Comparison of ENCODE assay signal across 1 fruit fly cellular context in genomic region chrX:18239301-18239700, dm6.
TF ChIP-seq lines count a peak whose summit lies in the region.

No protein-coding gene starts in this region.

TF ChIP-seq in whole organism, embryonic, 481 proteins besides CTCF, POLR2A, EP300 and RAD21 (continued from another document and continues in another):
- TF ChIP-seq CG12155 (GFP tag; optimal IDR thresholded peaks at IDR 0.05; lab: Kevin White, UChicago) = no peak
- no peak for TF ChIP-seq CG31224 (GFP tag; IDR thresholded peaks at IDR 0.05; lab: Robert Waterston, UW)
- TF ChIP-seq CG2678 (tag; optimal IDR thresholded peaks at IDR 0.05; lab: Kevin White, UChicago) = no peak
- no peak for TF ChIP-seq Side (GFP tag; optimal IDR thresholded peaks at IDR 0.05; lab: Kevin White, UChicago)
- TF ChIP-seq rib (GFP tag; IDR thresholded peaks at IDR 0.05; lab: Robert Waterston, UW) = no peak
- TF ChIP-seq CG33213 (GFP tag; optimal IDR thresholded peaks at IDR 0.05; lab: Kevin White, UChicago) = peak; percentile 13
- no peak for TF ChIP-seq gcm (GFP tag; optimal IDR thresholded peaks at IDR 0.05; lab: Kevin White, UChicago)
- TF ChIP-seq CG32772 (GFP tag; IDR thresholded peaks at IDR 0.05; lab: Robert Waterston, UW) = no peak
- TF ChIP-seq caup (GFP tag; optimal IDR thresholded peaks at IDR 0.05; lab: Kevin White, UChicago; ENCODE audit: severe bottlenecking) = no peak
- no peak for TF ChIP-seq mirr (GFP tag; optimal IDR thresholded peaks at IDR 0.05; lab: Kevin White, UChicago)
- peak; percentile 59; the same call in 2 of the 3 replicates for TF ChIP-seq ken (GFP tag; IDR thresholded peaks at IDR 0.05; lab: Robert Waterston, UW)
- peak; percentile 34 for TF ChIP-seq CG13775 (GFP tag; optimal IDR thresholded peaks at IDR 0.05; lab: Kevin White, UChicago)
- TF ChIP-seq HmgZ (tag; optimal IDR thresholded peaks at IDR 0.05; lab: Kevin White, UChicago) = peak; percentile 3
- TF ChIP-seq twi (tag; optimal IDR thresholded peaks at IDR 0.05; lab: Kevin White, UChicago) = no peak
- TF ChIP-seq stc (GFP tag; IDR thresholded peaks at IDR 0.05; lab: Robert Waterston, UW) = no peak
- no peak for TF ChIP-seq cato (GFP tag; optimal IDR thresholded peaks at IDR 0.05; lab: Kevin White, UChicago; ENCODE audit: borderline replicate concordance)
- TF ChIP-seq Trl (optimal IDR thresholded peaks at IDR 0.05; lab: Kevin White, UChicago) = no peak
- TF ChIP-seq Trl (GFP tag; optimal IDR thresholded peaks at IDR 0.05; lab: Kevin White, UChicago) = peak; percentile 16
- TF ChIP-seq Jarid2 (GFP tag; optimal IDR thresholded peaks at IDR 0.05; lab: Kevin White, UChicago) = no peak
- TF ChIP-seq CG7786 (GFP tag; optimal IDR thresholded peaks at IDR 0.05; lab: Kevin White, UChicago) = peak; percentile 2
- TF ChIP-seq HLH54F (GFP tag; optimal IDR thresholded peaks at IDR 0.05; lab: Kevin White, UChicago) = peak; percentile 17
- TF ChIP-seq Fer2 (tag; optimal IDR thresholded peaks at IDR 0.05; lab: Kevin White, UChicago) = no peak
- TF ChIP-seq pb (GFP tag; optimal IDR thresholded peaks at IDR 0.05; lab: Kevin White, UChicago) = peak; percentile 7
- no peak for TF ChIP-seq zf30C (GFP tag; optimal IDR thresholded peaks at IDR 0.05; lab: Kevin White, UChicago)
- TF ChIP-seq CG15479 (GFP tag; optimal IDR thresholded peaks at IDR 0.05; lab: Kevin White, UChicago) = no peak
- TF ChIP-seq Dip2 (GFP tag; IDR thresholded peaks at IDR 0.05; lab: Robert Waterston, UW) = no peak
- TF ChIP-seq CG10565 (GFP tag; optimal IDR thresholded peaks at IDR 0.05; lab: Kevin White, UChicago) = no peak
- no peak for TF ChIP-seq seq (GFP tag; IDR thresholded peaks at IDR 0.05; lab: Robert Waterston, UW)
- peak; percentile 36 for TF ChIP-seq mam (GFP tag; optimal IDR thresholded peaks at IDR 0.05; lab: Kevin White, UChicago)
- no peak for TF ChIP-seq corto (GFP tag; optimal IDR thresholded peaks at IDR 0.05; lab: Kevin White, UChicago)
- no peak for TF ChIP-seq tio (GFP tag; optimal IDR thresholded peaks at IDR 0.05; lab: Kevin White, UChicago)
- peak in 1 of 2 experiments; percentile 19 for TF ChIP-seq bsh (GFP tag; optimal IDR thresholded peaks at IDR 0.05; lab: Kevin White, UChicago)
- TF ChIP-seq CG15011 (GFP tag; optimal IDR thresholded peaks at IDR 0.05; lab: Kevin White, UChicago) = no peak
- no peak for TF ChIP-seq Gsc (GFP tag; IDR thresholded peaks at IDR 0.05; lab: Robert Waterston, UW)
- no peak for TF ChIP-seq CHES-1-like (GFP tag; optimal IDR thresholded peaks at IDR 0.05; lab: Kevin White, UChicago)
- TF ChIP-seq CG9727 (GFP tag; optimal IDR thresholded peaks at IDR 0.05; lab: Kevin White, UChicago) = peak; percentile 5
- no peak for TF ChIP-seq chn (GFP tag; optimal IDR thresholded peaks at IDR 0.05; lab: Kevin White, UChicago)
- TF ChIP-seq Spps (tag; optimal IDR thresholded peaks at IDR 0.05; lab: Kevin White, UChicago) = no peak
- TF ChIP-seq ftz-f1 (GFP tag; optimal IDR thresholded peaks at IDR 0.05; lab: Kevin White, UChicago) = no peak
- TF ChIP-seq CG6791 (GFP tag; IDR thresholded peaks at IDR 0.05; lab: Robert Waterston, UW; ENCODE audit: partially characterized antibody) = 0 out of 3 replicates have a peak, but pooled peaks have one; percentile 6
- 0 out of 3 replicates have a peak, but pooled peaks have one; percentile 41 for TF ChIP-seq Mrtf (GFP tag; IDR thresholded peaks at IDR 0.05; lab: Robert Waterston, UW)
- TF ChIP-seq HLH4C (GFP tag; IDR thresholded peaks at IDR 0.05; lab: Robert Waterston, UW; ENCODE audit: partially characterized antibody) = 0 out of 3 replicates have a peak, but pooled peaks have one; percentile 8
- no peak for TF ChIP-seq vnd (GFP tag; IDR thresholded peaks at IDR 0.05; lab: Robert Waterston, UW; ENCODE audit: partially characterized antibody)
- no peak for TF ChIP-seq pita (GFP tag; optimal IDR thresholded peaks at IDR 0.05; lab: Kevin White, UChicago)
- no peak for TF ChIP-seq Neu2 (GFP tag; optimal IDR thresholded peaks at IDR 0.05; lab: Kevin White, UChicago; ENCODE audit: borderline replicate concordance)
- TF ChIP-seq Atf6 (GFP tag; IDR thresholded peaks at IDR 0.05; lab: Robert Waterston, UW) = no peak
- no peak for TF ChIP-seq Abd-B (GFP tag; optimal IDR thresholded peaks at IDR 0.05; lab: Kevin White, UChicago)
- no peak for TF ChIP-seq Doc3 (GFP tag; IDR thresholded peaks at IDR 0.05; lab: Robert Waterston, UW; ENCODE audit: partially characterized antibody)
- TF ChIP-seq tll (GFP tag; optimal IDR thresholded peaks at IDR 0.05; lab: Kevin White, UChicago) = no peak
- TF ChIP-seq dmrt99B (tag; optimal IDR thresholded peaks at IDR 0.05; lab: Kevin White, UChicago) = no peak
- TF ChIP-seq tna (GFP tag; IDR thresholded peaks at IDR 0.05; lab: Robert Waterston, UW; ENCODE audit: partially characterized antibody) = no peak
- no peak for TF ChIP-seq da (GFP tag; optimal IDR thresholded peaks at IDR 0.05; lab: Kevin White, UChicago)
- TF ChIP-seq dimm (GFP tag; IDR thresholded peaks at IDR 0.05; lab: Robert Waterston, UW) = no peak
- TF ChIP-seq dysf (GFP tag; IDR thresholded peaks at IDR 0.05; lab: Robert Waterston, UW) = 0 out of 3 replicates have a peak, but pooled peaks have one; percentile 11
- no peak for TF ChIP-seq Sry-β (GFP tag; optimal IDR thresholded peaks at IDR 0.05; lab: Kevin White, UChicago)
- TF ChIP-seq ac (GFP tag; optimal IDR thresholded peaks at IDR 0.05; lab: Kevin White, UChicago) = no peak
- no peak for TF ChIP-seq ewg (GFP tag; optimal IDR thresholded peaks at IDR 0.05; lab: Kevin White, UChicago)
- TF ChIP-seq zen (tag; optimal IDR thresholded peaks at IDR 0.05; lab: Kevin White, UChicago) = peak; percentile 44
- TF ChIP-seq sc (optimal IDR thresholded peaks at IDR 0.05; lab: Kevin White, UChicago) = no peak
- TF ChIP-seq sc (GFP tag; optimal IDR thresholded peaks at IDR 0.05; lab: Kevin White, UChicago) = no peak
- peak; percentile 44 for TF ChIP-seq slbo (GFP tag; IDR thresholded peaks at IDR 0.05; lab: Robert Waterston, UW)
- peak; percentile 33; the same call in 1 of the 2 replicates for TF ChIP-seq CG3847 (GFP tag; IDR thresholded peaks at IDR 0.05; lab: Robert Waterston, UW)
- no peak for TF ChIP-seq emc (GFP tag; optimal IDR thresholded peaks at IDR 0.05; lab: Kevin White, UChicago)
- TF ChIP-seq E2f2 (GFP tag; IDR thresholded peaks at IDR 0.05; lab: Robert Waterston, UW) = no peak
- peak; percentile 0 for TF ChIP-seq Mad (GFP tag; optimal IDR thresholded peaks at IDR 0.05; lab: Kevin White, UChicago)
- no peak for TF ChIP-seq pzg (GFP tag; optimal IDR thresholded peaks at IDR 0.05; lab: Kevin White, UChicago)
- TF ChIP-seq Awh (GFP tag; IDR thresholded peaks at IDR 0.05; lab: Robert Waterston, UW) = no peak
- no peak for TF ChIP-seq danr (GFP tag; IDR thresholded peaks at IDR 0.05; lab: Robert Waterston, UW)
- no peak for TF ChIP-seq hb (GFP tag; IDR thresholded peaks at IDR 0.05; lab: Robert Waterston, UW; ENCODE audit: partially characterized antibody)
- peak; percentile 79 for TF ChIP-seq Ets65A (GFP tag; lab: Kevin White, UChicago)
- TF ChIP-seq bowl (GFP tag; IDR thresholded peaks at IDR 0.05; lab: Robert Waterston, UW) = no peak
- TF ChIP-seq PHDP (tag; optimal IDR thresholded peaks at IDR 0.05; lab: Kevin White, UChicago) = no peak
- TF ChIP-seq usp (GFP tag; optimal IDR thresholded peaks at IDR 0.05; lab: Kevin White, UChicago) = no peak
- TF ChIP-seq CG15601 (tag; optimal IDR thresholded peaks at IDR 0.05; lab: Kevin White, UChicago) = peak; percentile 18
- TF ChIP-seq CG11247 (GFP tag; IDR thresholded peaks at IDR 0.05; lab: Robert Waterston, UW) = no peak
- TF ChIP-seq Bteb2 (GFP tag; optimal IDR thresholded peaks at IDR 0.05; lab: Kevin White, UChicago) = no peak
- no peak for TF ChIP-seq E2f1 (GFP tag; IDR thresholded peaks at IDR 0.05; lab: Robert Waterston, UW)
- no peak for TF ChIP-seq sd (tag; optimal IDR thresholded peaks at IDR 0.05; lab: Kevin White, UChicago)
- no peak for TF ChIP-seq Bdp1 (GFP tag; optimal IDR thresholded peaks at IDR 0.05; lab: Kevin White, UChicago)
- no peak for TF ChIP-seq lilli (GFP tag; optimal IDR thresholded peaks at IDR 0.05; lab: Kevin White, UChicago)
- TF ChIP-seq odd (GFP tag; optimal IDR thresholded peaks at IDR 0.05; lab: Kevin White, UChicago) = no peak
- TF ChIP-seq CG15514 (GFP tag; optimal IDR thresholded peaks at IDR 0.05; lab: Kevin White, UChicago) = no peak
- peak; percentile 13 for TF ChIP-seq CG9609 (GFP tag; optimal IDR thresholded peaks at IDR 0.05; lab: Kevin White, UChicago)
- TF ChIP-seq jing (GFP tag; optimal IDR thresholded peaks at IDR 0.05; lab: Kevin White, UChicago) = no peak
- no peak for TF ChIP-seq en (GFP tag; optimal IDR thresholded peaks at IDR 0.05; lab: Kevin White, UChicago)
- TF ChIP-seq CG13287 (GFP tag; IDR thresholded peaks at IDR 0.05; lab: Robert Waterston, UW; ENCODE audit: partially characterized antibody) = peak; percentile 10; the same call in 1 of the 2 replicates
- TF ChIP-seq sisA (GFP tag; IDR thresholded peaks at IDR 0.05; lab: Robert Waterston, UW) = peak; percentile 48; the same call in 1 of the 2 replicates
- no peak for TF ChIP-seq bigmax (GFP tag; optimal IDR thresholded peaks at IDR 0.05; lab: Kevin White, UChicago)
- peak; percentile 95 for TF ChIP-seq Med (GFP tag; lab: Kevin White, UChicago)
- TF ChIP-seq tx (GFP tag; optimal IDR thresholded peaks at IDR 0.05; lab: Kevin White, UChicago) = no peak
- TF ChIP-seq CG13296 (GFP tag; optimal IDR thresholded peaks at IDR 0.05; lab: Kevin White, UChicago) = no peak
- no peak for TF ChIP-seq CG3281 (GFP tag; optimal IDR thresholded peaks at IDR 0.05; lab: Kevin White, UChicago)
- TF ChIP-seq MESR4 (GFP tag; optimal IDR thresholded peaks at IDR 0.05; lab: Kevin White, UChicago) = no peak
- TF ChIP-seq YL-1 (GFP tag; optimal IDR thresholded peaks at IDR 0.05; lab: Kevin White, UChicago) = no peak
- TF ChIP-seq trem (tag; optimal IDR thresholded peaks at IDR 0.05; lab: Kevin White, UChicago) = no peak
- no peak for TF ChIP-seq HLHmδ (GFP tag; optimal IDR thresholded peaks at IDR 0.05; lab: Kevin White, UChicago)
- no peak for TF ChIP-seq esg (GFP tag; conservative IDR thresholded peaks at IDR 0.05; lab: Robert Waterston, UW)
- TF ChIP-seq CG14965 (GFP tag; optimal IDR thresholded peaks at IDR 0.05; lab: Kevin White, UChicago; ENCODE audit: borderline replicate concordance) = no peak
- no peak for TF ChIP-seq ham (GFP tag; IDR thresholded peaks at IDR 0.05; lab: Robert Waterston, UW)
- TF ChIP-seq Nf-YC (tag; optimal IDR thresholded peaks at IDR 0.05; lab: Kevin White, UChicago) = no peak
- TF ChIP-seq abd-A (tag; optimal IDR thresholded peaks at IDR 0.05; lab: Kevin White, UChicago) = no peak
- no peak for TF ChIP-seq Max (GFP tag; optimal IDR thresholded peaks at IDR 0.05; lab: Kevin White, UChicago)
- TF ChIP-seq CG14441 (GFP tag; IDR thresholded peaks at IDR 0.05; lab: Robert Waterston, UW) = no peak
- no peak for TF ChIP-seq CG7357 (GFP tag; IDR thresholded peaks at IDR 0.05; lab: Robert Waterston, UW)
- TF ChIP-seq so (GFP tag; IDR thresholded peaks at IDR 0.05; lab: Robert Waterston, UW) = no peak
- TF ChIP-seq HHEX (GFP tag; optimal IDR thresholded peaks at IDR 0.05; lab: Kevin White, UChicago) = no peak
- no peak for TF ChIP-seq CG17186 (GFP tag; optimal IDR thresholded peaks at IDR 0.05; lab: Kevin White, UChicago)
- peak; percentile 25 for TF ChIP-seq CG15696 (tag; optimal IDR thresholded peaks at IDR 0.05; lab: Kevin White, UChicago)
- TF ChIP-seq CG10274 (GFP tag; optimal IDR thresholded peaks at IDR 0.05; lab: Kevin White, UChicago) = no peak
- TF ChIP-seq trh (GFP tag; optimal IDR thresholded peaks at IDR 0.05; lab: Kevin White, UChicago) = no peak
- TF ChIP-seq wdn (GFP tag; IDR thresholded peaks at IDR 0.05; lab: Robert Waterston, UW) = no peak
- TF ChIP-seq MTF-1 (GFP tag; optimal IDR thresholded peaks at IDR 0.05; lab: Kevin White, UChicago; ENCODE audit: borderline replicate concordance) = no peak
- TF ChIP-seq MBD-R2 (GFP tag; IDR thresholded peaks at IDR 0.05; lab: Robert Waterston, UW) = no peak
- no peak for TF ChIP-seq yki (optimal IDR thresholded peaks at IDR 0.05; lab: Kevin White, UChicago)
- no peak for TF ChIP-seq dan (GFP tag; IDR thresholded peaks at IDR 0.05; lab: Robert Waterston, UW)
- no peak for TF ChIP-seq CG33557 (GFP tag; optimal IDR thresholded peaks at IDR 0.05; lab: Kevin White, UChicago)
- TF ChIP-seq CG8765 (GFP tag; IDR thresholded peaks at IDR 0.05; lab: Robert Waterston, UW) = no peak
- TF ChIP-seq sna (GFP tag; IDR thresholded peaks at IDR 0.05; lab: Robert Waterston, UW; ENCODE audit: partially characterized antibody) = no peak
- TF ChIP-seq gem (tag; optimal IDR thresholded peaks at IDR 0.05; lab: Kevin White, UChicago) = no peak
- TF ChIP-seq CG43689 (GFP tag; IDR thresholded peaks at IDR 0.05; lab: Robert Waterston, UW) = no peak
- TF ChIP-seq Scr (GFP tag; IDR thresholded peaks at IDR 0.05; lab: Robert Waterston, UW; ENCODE audit: partially characterized antibody) = no peak
- no peak for TF ChIP-seq schlank (tag; optimal IDR thresholded peaks at IDR 0.05; lab: Kevin White, UChicago)
- peak; percentile 27 for TF ChIP-seq dm (GFP tag; optimal IDR thresholded peaks at IDR 0.05; lab: Kevin White, UChicago)
- TF ChIP-seq fd3F (GFP tag; optimal IDR thresholded peaks at IDR 0.05; lab: Kevin White, UChicago) = no peak
- no peak for TF ChIP-seq CG8478 (optimal IDR thresholded peaks at IDR 0.05; lab: Kevin White, UChicago)
- no peak for TF ChIP-seq Hr39 (optimal IDR thresholded peaks at IDR 0.05; lab: Kevin White, UChicago)
- no peak for TF ChIP-seq NK7.1 (GFP tag; optimal IDR thresholded peaks at IDR 0.05; lab: Kevin White, UChicago)
- no peak for TF ChIP-seq CG13894 (tag; optimal IDR thresholded peaks at IDR 0.05; lab: Kevin White, UChicago)
- no peak for TF ChIP-seq crp (GFP tag; optimal IDR thresholded peaks at IDR 0.05; lab: Kevin White, UChicago)
- TF ChIP-seq cwo (GFP tag; optimal IDR thresholded peaks at IDR 0.05; lab: Kevin White, UChicago) = no peak
- no peak for TF ChIP-seq psq (GFP tag; optimal IDR thresholded peaks at IDR 0.05; lab: Kevin White, UChicago)
- no peak for TF ChIP-seq sens-2 (GFP tag; IDR thresholded peaks at IDR 0.05; lab: Robert Waterston, UW)
- no peak for TF ChIP-seq slou (GFP tag; optimal IDR thresholded peaks at IDR 0.05; lab: Kevin White, UChicago)
- TF ChIP-seq zfh1 (GFP tag; IDR thresholded peaks at IDR 0.05; lab: Robert Waterston, UW) = peak; percentile 57; the same call in 2 of the 3 replicates
- no peak for TF ChIP-seq CG16863 (GFP tag; optimal IDR thresholded peaks at IDR 0.05; lab: Kevin White, UChicago)
- no peak for TF ChIP-seq CG31388 (GFP tag; optimal IDR thresholded peaks at IDR 0.05; lab: Kevin White, UChicago)
- no peak for TF ChIP-seq CG12236 (GFP tag; optimal IDR thresholded peaks at IDR 0.05; lab: Kevin White, UChicago)
